Fruit fly (Drosophila melanogaster): ENCODE measurements around the gene sw.
A peak's percentile ranks its signal among the peaks of the same experiment; 100 is the strongest.

Gene sw

DNA sequence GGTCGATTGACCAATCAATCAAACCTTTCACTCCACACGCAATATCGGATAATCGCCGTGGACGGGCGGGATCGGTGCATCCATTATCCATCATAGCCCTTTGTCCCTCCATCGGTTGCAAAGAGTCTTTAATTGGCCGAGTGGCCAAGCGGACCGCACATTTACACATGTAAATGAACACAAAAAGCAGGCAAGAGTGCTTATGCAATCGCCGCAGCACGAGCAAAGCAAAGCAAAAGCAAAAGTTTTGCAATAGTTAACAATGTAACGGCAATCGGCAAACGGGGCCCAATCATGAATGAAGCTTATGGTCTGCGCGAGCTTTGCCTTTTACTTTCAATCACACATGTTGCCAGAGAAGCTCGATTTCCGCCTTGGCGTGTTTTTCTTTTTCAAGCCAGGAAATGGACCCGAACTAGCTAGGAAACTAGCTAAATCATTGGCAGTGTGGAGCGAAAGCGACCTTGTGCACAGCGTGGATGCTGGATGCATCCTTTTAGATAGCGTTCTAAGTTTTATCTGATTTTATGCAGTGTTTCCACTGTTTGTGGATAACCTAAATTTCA, 7.2 kb upstream of the sw start (continued):
- TF ChIP-seq CG6683 (GFP tag; optimal IDR thresholded peaks at IDR 0.05): no peak
- TF ChIP-seq gt (GFP tag; IDR thresholded peaks at IDR 0.05): no peak
- no peak for TF ChIP-seq her (GFP tag; optimal IDR thresholded peaks at IDR 0.05)
- TF ChIP-seq Hsf (GFP tag; optimal IDR thresholded peaks at IDR 0.05): no peak
- no peak for TF ChIP-seq CG8924 (tag; optimal IDR thresholded peaks at IDR 0.05)
- 0 out of 2 replicates have a peak, but pooled peaks have one; percentile 28 for TF ChIP-seq ssp (GFP tag; IDR thresholded peaks at IDR 0.05)
- no peak for TF ChIP-seq wor (GFP tag; IDR thresholded peaks at IDR 0.05)
- no peak for TF ChIP-seq lmd (GFP tag; IDR thresholded peaks at IDR 0.05)
- no peak for TF ChIP-seq CG10209 (GFP tag; optimal IDR thresholded peaks at IDR 0.05)
- no peak for TF ChIP-seq CG11560 (tag; IDR thresholded peaks at IDR 0.05)
- TF ChIP-seq org-1 (GFP tag; optimal IDR thresholded peaks at IDR 0.05): no peak
- peak; percentile 83 for TF ChIP-seq Sry-β (GFP tag; optimal IDR thresholded peaks at IDR 0.05)
- peak; percentile 88 for TF ChIP-seq Blimp-1 (GFP tag; optimal IDR thresholded peaks at IDR 0.05)
- no peak for TF ChIP-seq ham (GFP tag; IDR thresholded peaks at IDR 0.05)
- TF ChIP-seq ash1 (GFP tag; optimal IDR thresholded peaks at IDR 0.05): no peak
- TF ChIP-seq CG8478 (optimal IDR thresholded peaks at IDR 0.05): no peak
- TF ChIP-seq trh (GFP tag; optimal IDR thresholded peaks at IDR 0.05): no peak
- no peak for TF ChIP-seq so (GFP tag; IDR thresholded peaks at IDR 0.05)
- no peak for TF ChIP-seq inv (GFP tag; IDR thresholded peaks at IDR 0.05; ENCODE audit: partially characterized antibody)
- no peak for TF ChIP-seq gsb-n (tag; optimal IDR thresholded peaks at IDR 0.05)
- peak; percentile 58 for TF ChIP-seq row (GFP tag; IDR thresholded peaks at IDR 0.05)
- TF ChIP-seq MBD-R2 (GFP tag; IDR thresholded peaks at IDR 0.05): 0 out of 2 replicates have a peak, but pooled peaks have one; percentile 26
- no peak for TF ChIP-seq CG5953 (GFP tag; IDR thresholded peaks at IDR 0.05)
- TF ChIP-seq CkIIα-i1 (GFP tag; IDR thresholded peaks at IDR 0.05): no peak
- TF ChIP-seq fd64A (GFP tag; optimal IDR thresholded peaks at IDR 0.05): no peak
- TF ChIP-seq E2f2 (GFP tag; IDR thresholded peaks at IDR 0.05): no peak
- no peak for TF ChIP-seq CG1647 (GFP tag; optimal IDR thresholded peaks at IDR 0.05)
- no peak for TF ChIP-seq CG10959 (GFP tag; IDR thresholded peaks at IDR 0.05)
- peak in 1 of 2 experiments; percentile 86 for TF ChIP-seq Pdp1 (GFP tag; optimal IDR thresholded peaks at IDR 0.05)
- TF ChIP-seq mirr (GFP tag; optimal IDR thresholded peaks at IDR 0.05): no peak
- TF ChIP-seq CG2199 (GFP tag; IDR thresholded peaks at IDR 0.05): no peak
- no peak for TF ChIP-seq cad (GFP tag; optimal IDR thresholded peaks at IDR 0.05)
- TF ChIP-seq CG34422 (GFP tag; IDR thresholded peaks at IDR 0.05): no peak
- no peak for TF ChIP-seq Eip74EF (GFP tag; optimal IDR thresholded peaks at IDR 0.05)
- TF ChIP-seq Med (GFP tag): peak; percentile 36
- TF ChIP-seq CrebB (tag; optimal IDR thresholded peaks at IDR 0.05): no peak
- no peak for TF ChIP-seq CG4617 (GFP tag; optimal IDR thresholded peaks at IDR 0.05; ENCODE audit: borderline replicate concordance)
- peak; percentile 7 for TF ChIP-seq CG1603 (tag; optimal IDR thresholded peaks at IDR 0.05)
- 0 out of 4 replicates have a peak, but pooled peaks have one; percentile 21 for TF ChIP-seq chinmo (GFP tag; IDR thresholded peaks at IDR 0.05; ENCODE audit: partially characterized antibody)
- TF ChIP-seq vfl (GFP tag; optimal IDR thresholded peaks at IDR 0.05): no peak

DNA sequence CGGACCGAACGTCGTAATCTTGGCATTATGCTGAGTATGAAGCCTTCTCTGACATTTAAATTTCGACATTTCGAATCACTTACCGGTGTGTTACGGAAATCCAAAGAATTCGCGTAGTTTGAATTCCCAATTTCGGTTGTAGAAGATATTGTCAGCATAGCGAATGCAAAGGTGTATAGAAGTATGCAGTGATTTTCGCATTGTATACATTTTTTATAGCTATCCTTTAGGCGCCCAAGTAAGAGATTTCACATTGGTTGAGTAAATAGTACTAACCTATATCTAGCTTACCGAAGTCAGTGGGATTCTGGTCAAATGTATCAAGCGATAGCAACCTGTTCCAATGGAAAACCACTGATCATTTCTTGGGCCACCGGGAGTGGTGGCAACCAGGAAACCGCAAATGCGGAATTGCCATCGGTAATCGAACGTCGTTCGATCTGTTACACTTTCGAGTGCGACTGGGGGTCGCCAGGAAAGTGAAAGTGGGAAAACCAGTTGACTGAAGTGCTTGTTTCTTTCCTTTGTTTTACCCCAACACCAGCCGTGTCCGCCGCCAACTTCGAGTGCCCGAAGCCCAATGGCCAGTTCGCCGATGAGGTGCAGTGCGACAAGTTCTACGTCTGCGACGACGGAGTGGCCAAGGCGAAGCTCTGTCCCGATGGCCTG, 4.5 kb upstream of the sw start:
- TF ChIP-seq CG8290 (GFP tag; optimal IDR thresholded peaks at IDR 0.05): peak; percentile 80
- TF ChIP-seq CG8290 (tag; optimal IDR thresholded peaks at IDR 0.05): peak in 1 of 2 experiments; percentile 73
- TF ChIP-seq Blimp-1 (GFP tag; optimal IDR thresholded peaks at IDR 0.05): peak; percentile 68
- peak; percentile 86 for TF ChIP-seq CG17612 (GFP tag; IDR thresholded peaks at IDR 0.05)
- no peak for TF ChIP-seq BtbVII (GFP tag; optimal IDR thresholded peaks at IDR 0.05)
- TF ChIP-seq Hey (tag; optimal IDR thresholded peaks at IDR 0.05): no peak
- TF ChIP-seq Dll (GFP tag; IDR thresholded peaks at IDR 0.05; ENCODE audit: partially characterized antibody): no peak
- peak; percentile 84 for TF ChIP-seq Ets65A (GFP tag)
- TF ChIP-seq Nf-YC (tag; optimal IDR thresholded peaks at IDR 0.05): no peak

Data from whole organism, embryonic.